Worm (Caenorhabditis elegans): ENCODE results near the gene str-187.

Gene str-187

DNA sequence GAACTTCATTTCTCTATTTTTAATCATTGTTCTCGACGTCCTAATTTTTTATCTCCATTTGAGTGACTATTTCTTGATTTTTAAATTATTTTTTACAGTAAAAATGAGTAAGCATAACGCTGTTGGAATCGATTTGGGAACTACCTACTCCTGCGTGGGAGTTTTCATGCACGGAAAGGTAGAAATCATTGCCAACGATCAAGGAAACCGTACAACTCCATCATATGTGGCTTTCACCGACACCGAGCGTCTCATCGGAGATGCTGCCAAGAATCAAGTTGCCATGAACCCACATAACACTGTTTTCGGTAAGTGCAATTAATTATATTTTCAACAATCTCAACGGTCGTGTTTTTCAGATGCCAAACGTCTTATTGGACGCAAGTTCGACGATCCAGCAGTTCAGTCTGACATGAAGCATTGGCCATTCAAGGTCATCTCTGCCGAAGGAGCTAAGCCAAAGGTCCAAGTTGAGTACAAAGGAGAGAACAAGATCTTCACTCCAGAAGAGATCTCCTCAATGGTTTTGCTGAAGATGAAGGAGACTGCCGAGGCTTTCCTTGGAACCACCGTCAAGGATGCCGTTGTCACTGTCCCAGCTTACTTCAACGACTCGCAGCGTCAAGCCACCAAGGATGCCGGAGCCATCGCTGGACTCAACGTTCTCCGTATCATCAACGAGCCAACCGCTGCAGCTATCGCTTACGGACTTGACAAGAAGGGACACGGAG, 13.6 kb downstream of the str-187 start, which contains the start of gene hsp-1:
Gene hsp-1, plus strand, starts transcription at position 99 of the 731 bp plus-strand sequence.
- TF ChIP-seq ztf-1 (GFP tag; conservative IDR thresholded peaks at IDR 0.05) (no peak), ama-1 (optimal IDR thresholded peaks at IDR 0.05) (peak; percentile 13)

DNA sequence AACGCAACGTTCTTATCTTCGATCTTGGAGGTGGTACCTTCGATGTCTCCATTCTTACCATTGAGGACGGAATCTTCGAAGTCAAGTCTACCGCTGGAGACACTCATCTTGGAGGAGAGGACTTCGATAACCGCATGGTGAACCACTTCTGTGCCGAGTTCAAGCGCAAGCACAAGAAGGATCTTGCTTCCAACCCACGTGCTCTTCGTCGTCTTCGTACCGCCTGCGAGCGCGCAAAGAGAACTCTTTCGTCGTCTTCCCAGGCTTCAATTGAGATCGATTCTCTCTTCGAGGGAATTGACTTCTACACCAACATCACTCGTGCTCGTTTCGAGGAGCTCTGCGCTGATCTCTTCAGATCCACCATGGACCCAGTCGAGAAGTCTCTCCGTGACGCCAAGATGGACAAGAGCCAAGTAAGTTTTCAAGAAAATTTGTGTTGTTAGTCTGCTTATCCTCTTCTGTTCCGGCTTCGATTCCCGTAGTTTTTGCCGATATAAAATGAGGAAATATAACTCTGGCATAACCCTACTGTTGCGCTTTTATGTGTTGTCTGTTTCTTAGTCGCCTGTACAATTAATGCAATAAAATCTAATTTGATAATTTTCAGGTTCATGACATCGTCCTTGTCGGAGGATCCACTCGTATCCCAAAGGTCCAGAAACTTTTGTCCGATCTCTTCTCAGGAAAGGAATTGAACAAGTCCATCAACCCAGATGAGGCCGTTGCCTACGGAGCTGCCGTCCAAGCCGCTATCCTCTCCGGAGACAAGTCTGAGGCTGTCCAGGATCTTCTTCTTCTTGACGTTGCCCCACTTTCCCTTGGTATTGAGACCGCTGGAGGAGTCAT, 14.4 kb downstream of the str-187 start:
- TF ChIP-seq crh-2 (tag; optimal IDR thresholded peaks at IDR 0.05), result peak; percentile 42
- TF ChIP-seq nhr-129 (tag; optimal IDR thresholded peaks at IDR 0.05), result no peak
- peak; percentile 45 for TF ChIP-seq nhr-11 (tag; optimal IDR thresholded peaks at IDR 0.05)
- TF ChIP-seq ama-1 (optimal IDR thresholded peaks at IDR 0.05), result peak; percentile 87

DNA sequence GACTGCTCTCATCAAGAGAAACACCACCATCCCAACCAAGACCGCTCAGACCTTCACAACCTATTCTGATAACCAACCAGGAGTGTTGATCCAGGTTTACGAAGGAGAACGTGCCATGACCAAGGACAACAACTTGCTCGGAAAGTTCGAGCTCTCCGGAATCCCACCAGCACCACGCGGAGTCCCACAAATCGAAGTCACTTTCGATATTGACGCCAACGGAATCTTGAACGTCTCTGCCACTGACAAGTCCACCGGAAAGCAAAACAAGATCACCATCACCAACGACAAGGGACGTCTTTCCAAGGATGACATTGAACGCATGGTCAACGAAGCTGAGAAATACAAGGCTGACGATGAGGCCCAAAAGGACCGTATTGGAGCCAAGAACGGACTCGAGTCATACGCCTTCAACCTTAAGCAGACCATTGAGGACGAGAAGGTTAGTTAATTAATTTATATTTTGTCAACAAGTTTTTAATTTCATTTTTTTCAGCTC, 15.1 kb downstream of the str-187 start:
- TF ChIP-seq lin-39 (tag; optimal IDR thresholded peaks at IDR 0.05) (no peak), ceh-16 (tag; optimal IDR thresholded peaks at IDR 0.05) (no peak), ztf-11 (tag; optimal IDR thresholded peaks at IDR 0.05) (no peak), gmeb-1 (tag; optimal IDR thresholded peaks at IDR 0.05) (no peak), R02D3.7 (tag; optimal IDR thresholded peaks at IDR 0.05) (no peak), ama-1 (optimal IDR thresholded peaks at IDR 0.05) (peak; percentile 90), snpc-4 (tag; optimal IDR thresholded peaks at IDR 0.05) (no peak), nhr-77 (tag; optimal IDR thresholded peaks at IDR 0.05) (no peak), ztf-4 (tag; optimal IDR thresholded peaks at IDR 0.05) (no peak), zag-1 (tag; optimal IDR thresholded peaks at IDR 0.05) (no peak), egl-27 (tag; optimal IDR thresholded peaks at IDR 0.05) (no peak), lsy-2 (tag; optimal IDR thresholded peaks at IDR 0.05) (no peak), nhr-129 (tag; optimal IDR thresholded peaks at IDR 0.05) (peak; percentile 27)

DNA sequence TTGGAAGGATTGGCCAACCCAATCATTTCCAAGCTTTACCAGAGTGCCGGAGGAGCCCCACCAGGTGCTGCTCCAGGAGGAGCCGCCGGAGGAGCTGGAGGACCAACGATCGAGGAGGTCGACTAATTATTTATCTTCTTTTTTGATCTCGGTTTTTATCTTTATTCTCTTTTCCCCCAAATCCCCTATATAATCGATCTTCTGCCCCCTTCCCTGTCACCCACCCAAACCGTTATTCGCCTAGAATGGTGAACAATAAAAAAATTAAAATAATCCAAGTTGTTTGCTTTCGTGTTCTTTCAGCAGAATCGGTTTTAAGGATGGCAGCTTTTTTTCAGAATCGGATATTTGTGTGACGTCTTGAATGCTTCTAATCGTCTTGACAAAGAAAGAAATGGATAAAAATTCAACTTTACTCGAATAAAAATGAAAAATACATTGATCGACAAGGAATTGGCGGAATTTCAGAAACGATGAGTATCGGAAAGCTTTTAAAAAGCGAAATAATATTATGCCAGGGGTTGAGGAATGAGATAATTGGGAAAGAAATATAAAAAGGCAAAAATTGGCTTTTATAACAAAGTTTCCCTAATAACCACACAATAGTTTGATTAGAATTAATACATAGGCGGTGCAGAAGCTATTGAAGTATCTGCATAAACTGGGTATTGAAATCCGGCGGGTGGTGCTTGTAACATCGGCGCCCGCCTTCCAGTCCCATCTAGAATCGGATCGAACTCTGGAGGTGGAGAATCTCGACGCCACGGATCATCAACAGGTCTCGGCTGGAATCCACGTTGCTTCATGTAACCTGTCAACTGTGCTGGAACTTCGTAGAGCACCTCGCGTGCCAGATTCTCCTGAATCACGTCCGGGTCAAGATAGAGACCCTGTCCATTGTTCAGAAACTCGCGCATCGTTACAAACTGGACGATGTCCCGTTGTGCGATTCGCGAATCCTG, 16.0 kb downstream of the str-187 start:
- TF ChIP-seq mdl-1 (tag; optimal IDR thresholded peaks at IDR 0.05) (no peak), nhr-10 (tag; optimal IDR thresholded peaks at IDR 0.05) (no peak), skn-1 (tag; optimal IDR thresholded peaks at IDR 0.05) (peak; percentile 74), sma-9 (GFP tag; optimal IDR thresholded peaks at IDR 0.05) (peak; percentile 52), sma-9 (tag; optimal IDR thresholded peaks at IDR 0.05) (no peak), ztf-4 (tag; optimal IDR thresholded peaks at IDR 0.05) (peak; percentile 95), snpc-4 (tag; optimal IDR thresholded peaks at IDR 0.05) (peak; percentile 38), crh-2 (tag; optimal IDR thresholded peaks at IDR 0.05) (peak; percentile 93), lin-13 (GFP tag; optimal IDR thresholded peaks at IDR 0.05) (peak; percentile 82), lsy-2 (tag; optimal IDR thresholded peaks at IDR 0.05) (peak; percentile 14 to 87), zag-1 (tag; optimal IDR thresholded peaks at IDR 0.05) (no peak), fos-1 (tag; optimal IDR thresholded peaks at IDR 0.05) (peak; percentile 31), peb-1 (tag; optimal IDR thresholded peaks at IDR 0.05) (no peak), nhr-12 (tag; optimal IDR thresholded peaks at IDR 0.05) (no peak), nhr-25 (tag; optimal IDR thresholded peaks at IDR 0.05) (peak; percentile 26), lin-11 (tag; optimal IDR thresholded peaks at IDR 0.05) (no peak), nhr-11 (tag; optimal IDR thresholded peaks at IDR 0.05) (peak; percentile 71), mbf-1 (tag; optimal IDR thresholded peaks at IDR 0.05) (peak; percentile 24), F13H6.1 (tag; optimal IDR thresholded peaks at IDR 0.05) (peak; percentile 29), nhr-6 (tag; optimal IDR thresholded peaks at IDR 0.05) (peak; percentile 64), Y55F3AM.14 (GFP tag; optimal IDR thresholded peaks at IDR 0.05) (peak; percentile 71), unc-62 (GFP tag; optimal IDR thresholded peaks at IDR 0.05) (peak; percentile 17), nhr-237 (tag; optimal IDR thresholded peaks at IDR 0.05) (no peak), blmp-1 (tag; optimal IDR thresholded peaks at IDR 0.05; ENCODE audit: insufficient read depth) (no peak), ama-1 (optimal IDR thresholded peaks at IDR 0.05) (peak; percentile 99), C34F6.9 (tag; optimal IDR thresholded peaks at IDR 0.05) (peak; percentile 77), R02D3.7 (tag; optimal IDR thresholded peaks at IDR 0.05) (no peak), dmd-4 (tag; optimal IDR thresholded peaks at IDR 0.05) (no peak), aly-2 (tag; optimal IDR thresholded peaks at IDR 0.05) (no peak), sma-3 (GFP tag; optimal IDR thresholded peaks at IDR 0.05) (peak; percentile 30), ztf-1 (GFP tag; conservative IDR thresholded peaks at IDR 0.05) (peak; percentile 90; the same call in 1 of the 2 replicates), sem-4 (tag; optimal IDR thresholded peaks at IDR 0.05) (peak; percentile 66), elt-3 (tag; optimal IDR thresholded peaks at IDR 0.05) (no peak), gmeb-1 (tag; optimal IDR thresholded peaks at IDR 0.05) (peak; percentile 74), nhr-129 (tag; optimal IDR thresholded peaks at IDR 0.05) (peak; percentile 69)
